Fruit fly (Drosophila melanogaster) whole organism, pupa: Measurements from ENCODE around the gene CG42638.
"Not testable (repeated sequence)": the region's sequence is repeated elsewhere in the genome, so short reads cannot be mapped to it uniquely, and the experiment has no call there.

Experiments used
- CG10348 ChIP-seq: fragments of 200-800 bp; sonication (Bioruptor generic); IDR thresholded peaks from 2 replicates; pipeline ENCODE4 v1.3.6; 2022; ENCODE audit warnings: missing biosample characterization, missing genetic modification characterization
- CG12605 ChIP-seq: fragments of 200-800 bp; sonication (Bioruptor generic); IDR thresholded peaks from 2 replicates; pipeline ENCODE4 v1.3.6; 2022; ENCODE audit warnings: missing biosample characterization, missing genetic modification characterization
- CG13204 ChIP-seq: fragments of 200-800 bp; sonication (Bioruptor generic); optimal IDR thresholded peaks from 2 replicates; lab custom pipeline; 2018; ENCODE audit warnings: missing biosample characterization, mild to moderate bottlenecking, missing genetic modification characterization, moderate library complexity
- CG14655 ChIP-seq: fragments of 200-800 bp; sonication (Bioruptor generic); optimal IDR thresholded peaks from 3 replicates; lab custom pipeline; 2017; ENCODE audit warnings: mild to moderate bottlenecking, missing biosample characterization, missing genetic modification reagents, missing genetic modification characterization
- CG15710 ChIP-seq: fragments of 200-800 bp; sonication (Bioruptor generic); optimal IDR thresholded peaks from 2 replicates; lab custom pipeline; 2018; ENCODE audit warnings: missing biosample characterization, mild to moderate bottlenecking, missing genetic modification characterization, moderate library complexity
- CG17806 ChIP-seq: fragments of 200-800 bp; sonication (Bioruptor generic); optimal IDR thresholded peaks from 2 replicates; lab custom pipeline; 2018; ENCODE audit warnings: missing biosample characterization, mild to moderate bottlenecking, missing genetic modification characterization, moderate library complexity
- CG32121 ChIP-seq: fragments of 200-800 bp; sonication (Bioruptor generic); IDR thresholded peaks from 2 replicates; pipeline ENCODE4 v1.3.6; 2022; ENCODE audit warnings: missing biosample characterization, missing genetic modification characterization
- CG34367 ChIP-seq: fragments of 200-800 bp; sonication (Bioruptor generic); optimal IDR thresholded peaks from 2 replicates; lab custom pipeline; 2018; ENCODE audit warnings: missing biosample characterization, mild to moderate bottlenecking, missing genetic modification characterization
- CG4496 ChIP-seq: fragments of 200-800 bp; sonication (Bioruptor generic); IDR thresholded peaks from 3 replicates; pipeline ENCODE4 v1.3.6; 2022; ENCODE audit warnings: missing biosample characterization, missing genetic modification characterization
- CG8159 ChIP-seq: fragments of 200-800 bp; sonication (Bioruptor generic); optimal IDR thresholded peaks from 3 replicates; lab custom pipeline; 2018; ENCODE audit warnings: missing biosample characterization, mild to moderate bottlenecking, missing genetic modification characterization, moderate library complexity
- CG8301 ChIP-seq: fragments of 200-800 bp; sonication (Bioruptor generic); optimal IDR thresholded peaks from 2 replicates; lab custom pipeline; 2018; ENCODE audit warnings: missing biosample characterization, mild to moderate bottlenecking, missing genetic modification characterization
- CG9948 ChIP-seq: fragments of 200-800 bp; sonication (Bioruptor generic); optimal IDR thresholded peaks from 2 replicates; lab custom pipeline; 2018; ENCODE audit warnings: missing biosample characterization, mild to moderate bottlenecking, missing genetic modification characterization, moderate library complexity
- D1 ChIP-seq: fragments of 200-800 bp; sonication (Bioruptor generic); optimal IDR thresholded peaks from 2 replicates; lab custom pipeline; 2018; ENCODE audit warnings: missing biosample characterization, mild to moderate bottlenecking, missing genetic modification characterization, moderate library complexity
- EcR ChIP-seq: fragments of 200-800 bp; sonication (Bioruptor generic); optimal IDR thresholded peaks from 3 replicates; lab custom pipeline; 2019; ENCODE audit warnings: missing biosample characterization, missing genetic modification characterization, mild to moderate bottlenecking, moderate library complexity, missing genetic modification reagents
- Ets98B ChIP-seq: fragments of 200-800 bp; sonication (Bioruptor generic); IDR thresholded peaks from 2 replicates; pipeline ENCODE4 v1.3.6; 2022; ENCODE audit warnings: missing biosample characterization, missing genetic modification characterization
- Pif1A ChIP-seq: fragments of 200-800 bp; sonication (Bioruptor generic); optimal IDR thresholded peaks from 3 replicates; lab custom pipeline; 2016; ENCODE audit warnings: missing biosample characterization, missing genetic modification characterization
- Pif1B ChIP-seq: fragments of 200-800 bp; sonication (Bioruptor generic); optimal IDR thresholded peaks from 3 replicates; lab custom pipeline; 2016; ENCODE audit warnings: missing biosample characterization, missing genetic modification characterization
- Snoo ChIP-seq: fragments of 200-800 bp; sonication (Bioruptor generic); optimal IDR thresholded peaks from 3 replicates; lab custom pipeline; 2017; ENCODE audit warnings: missing biosample characterization, mild to moderate bottlenecking, missing genetic modification characterization, inconsistent platforms
- fd96Ca ChIP-seq: fragments of 200-800 bp; sonication (Bioruptor generic); IDR thresholded peaks from 3 replicates; pipeline ENCODE4 v1.3.6; 2022; ENCODE audit warnings: missing biosample characterization, missing genetic modification characterization
- gl ChIP-seq: fragments of 200-800 bp; sonication (Bioruptor generic); optimal IDR thresholded peaks from 2 replicates; lab custom pipeline; 2018; ENCODE audit warnings: missing biosample characterization, mild to moderate bottlenecking, missing genetic modification characterization
- rn ChIP-seq: fragments of 200-800 bp; sonication (Bioruptor generic); IDR thresholded peaks from 2 replicates; pipeline ENCODE4 v1.3.6; 2022; ENCODE audit warnings: missing biosample characterization, missing genetic modification characterization

CG42638 gene

DNA sequence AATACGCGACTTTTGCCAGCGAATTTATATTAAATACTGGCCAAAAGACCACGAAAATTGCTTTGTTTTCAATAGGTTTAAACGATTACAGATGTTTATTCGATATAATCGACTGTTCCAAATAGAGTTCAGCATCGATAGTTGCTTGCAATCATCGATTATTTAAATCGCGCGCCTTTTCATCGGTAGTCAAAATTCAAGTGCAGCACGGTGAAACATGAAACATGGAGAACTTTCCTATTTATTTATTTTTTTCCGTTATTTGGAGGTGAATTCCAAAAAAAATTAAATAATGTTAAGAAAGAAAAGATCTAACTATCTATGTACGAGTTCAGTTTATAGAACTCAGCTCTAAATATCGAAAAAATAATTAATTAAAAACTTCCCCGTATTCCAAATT lies at the start of gene CG42638:
CG42638 (minus strand) TSS at position 101 of the 400 bp plus-strand sequence.
- TF ChIP-seq Ets98B (GFP tag; lab: Robert Waterston, UW); CG4496 (GFP tag; lab: Robert Waterston, UW); gl (tag; lab: Kevin White, UChicago): not testable (repeated sequence)
- TF ChIP-seq, all 21 proteins: peak for 0; not testable (repeated sequence) for 21

DNA sequence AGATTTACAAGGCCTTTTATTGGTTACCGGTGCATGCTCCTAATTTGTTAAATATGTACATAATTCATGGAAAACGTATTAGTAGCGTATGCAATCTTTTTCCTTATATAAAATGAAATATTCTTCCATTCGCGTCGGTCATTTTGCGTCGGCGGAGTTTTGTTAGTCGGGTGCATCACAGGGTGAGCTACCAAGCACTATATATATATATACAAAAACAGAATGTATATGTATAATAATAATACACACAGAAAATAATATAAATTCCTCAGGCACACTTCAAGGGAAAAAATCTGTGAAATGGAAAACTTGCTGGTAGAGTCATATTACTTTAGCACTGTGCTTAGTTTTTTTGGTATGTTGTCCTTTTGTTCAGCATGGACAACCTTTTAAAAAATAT lies 49.4 kb upstream of the CG42638 start, which contains the start of gene Ir76a:
Ir76a (plus strand) TSS at position 301 of the 400 bp plus-strand sequence.
- TF ChIP-seq rn: no peak
- TF ChIP-seq Pif1B (GFP tag; lab: Kevin White, UChicago): no peak
- TF ChIP-seq CG34367 (tag; lab: Kevin White, UChicago): no peak
- no peak for TF ChIP-seq CG8159 (tag; lab: Kevin White, UChicago)
- no peak for TF ChIP-seq CG9948 (tag; lab: Kevin White, UChicago)
- no peak for TF ChIP-seq D1
- no peak for TF ChIP-seq CG15710 (tag; lab: Kevin White, UChicago)
- no peak for TF ChIP-seq Ets98B (GFP tag; lab: Robert Waterston, UW)
- no peak for TF ChIP-seq CG17806 (tag; lab: Kevin White, UChicago)
- no peak for TF ChIP-seq CG14655 (GFP tag; lab: Kevin White, UChicago)
- no peak for TF ChIP-seq Pif1A (GFP tag; lab: Kevin White, UChicago)
- TF ChIP-seq CG32121: no peak
- no peak for TF ChIP-seq gl (tag; lab: Kevin White, UChicago)
- no peak for TF ChIP-seq EcR (GFP tag; lab: Kevin White, UChicago)
- no peak for TF ChIP-seq CG8301 (tag; lab: Kevin White, UChicago)
- TF ChIP-seq, all 21 proteins: peak for 0

DNA sequence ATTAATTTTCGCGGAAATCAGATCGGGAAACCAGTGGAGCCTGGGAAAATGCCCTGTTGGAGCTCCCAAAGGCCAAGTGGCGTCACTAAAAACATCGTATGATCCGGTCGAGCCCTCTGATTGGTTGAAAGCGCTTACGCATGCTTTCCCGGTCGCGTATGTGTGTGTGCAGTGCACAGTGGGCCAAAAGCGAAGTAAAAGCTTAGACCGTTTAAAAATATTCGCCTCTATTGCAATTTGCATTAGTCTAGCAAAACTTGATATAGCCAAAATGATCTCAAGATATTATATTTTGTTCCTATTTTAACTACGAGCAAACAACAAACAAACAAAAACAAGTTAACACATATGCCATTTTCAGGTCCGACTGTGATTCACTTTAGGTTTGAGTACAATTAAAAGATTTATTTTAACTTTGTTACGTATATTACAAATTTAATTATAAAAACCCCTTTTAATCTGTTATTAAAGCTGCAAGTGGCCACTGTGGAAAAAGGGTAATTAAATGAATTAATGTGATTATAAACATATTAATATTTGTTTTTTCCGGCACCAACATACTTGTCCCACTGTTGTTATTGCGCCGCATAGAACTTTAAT lies 44.8 kb upstream of the CG42638 start:
- TF ChIP-seq fd96Ca (peak; percentile 82), Ets98B (GFP tag; lab: Robert Waterston, UW) (peak; percentile 78), Snoo (tag; lab: Kevin White, UChicago) (peak; percentile 86), CG4496 (GFP tag; lab: Robert Waterston, UW) (peak; percentile 84), D1 (peak; percentile 84), CG32121 (peak; percentile 80), CG8301 (tag; lab: Kevin White, UChicago) (peak; percentile 89), CG17806 (tag; lab: Kevin White, UChicago) (peak; percentile 82), CG14655 (GFP tag; lab: Kevin White, UChicago) (no peak), CG15710 (tag; lab: Kevin White, UChicago) (peak; percentile 85), gl (tag; lab: Kevin White, UChicago) (peak; percentile 50), CG13204 (GFP tag; lab: Kevin White, UChicago) (no peak), CG10348 (peak; percentile 48; the same call in 1 of the 2 replicates), rn (peak; percentile 10; the same call in 1 of the 2 replicates), Pif1A (GFP tag; lab: Kevin White, UChicago) (peak; percentile 98), CG12605 (peak; percentile 43; the same call in 1 of the 2 replicates), CG34367 (tag; lab: Kevin White, UChicago) (peak; percentile 75), EcR (GFP tag; lab: Kevin White, UChicago) (no peak), Pif1B (GFP tag; lab: Kevin White, UChicago) (peak; percentile 97), CG8159 (tag; lab: Kevin White, UChicago) (peak; percentile 90), CG9948 (tag; lab: Kevin White, UChicago) (peak; percentile 85)

DNA sequence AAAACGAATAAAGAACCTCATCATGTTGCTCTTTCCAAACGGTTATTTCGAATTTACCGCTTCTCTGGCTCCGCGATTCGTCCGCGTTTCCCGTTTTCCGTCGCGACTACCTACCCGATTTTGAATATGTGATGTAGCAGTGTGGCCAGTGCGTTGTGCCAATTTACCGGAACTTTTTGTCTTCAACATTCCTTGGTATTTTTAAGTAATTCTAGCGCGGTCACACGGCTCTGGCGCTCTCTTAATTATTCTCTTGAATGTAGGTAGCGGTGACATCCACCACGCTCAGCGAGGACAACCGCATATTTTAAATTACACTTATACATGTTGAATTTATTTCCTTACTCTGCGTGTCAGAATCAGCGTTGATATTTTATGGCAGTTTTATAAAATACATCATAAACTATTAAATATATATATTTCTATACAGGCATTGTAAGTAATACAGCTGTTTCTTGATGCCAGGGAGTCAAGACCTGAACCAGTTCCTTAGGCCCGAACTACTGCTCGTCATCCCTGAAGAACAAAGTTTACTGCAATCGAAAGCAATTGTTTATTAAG lies 44.0 kb upstream of the CG42638 start, which contains the start of the genes CG42637, Gyc76C and SREBP:
CG42637 (minus strand) TSS at position 132 of the 561 bp plus-strand sequence.
Gyc76C (minus strand) TSS at position 132 of the 561 bp plus-strand sequence.
SREBP (plus strand) TSS at position 498 of the 561 bp plus-strand sequence.
- TF ChIP-seq rn: no peak
- no peak for TF ChIP-seq CG9948 (tag; lab: Kevin White, UChicago)
- TF ChIP-seq CG10348: no peak
- no peak for TF ChIP-seq CG14655 (GFP tag; lab: Kevin White, UChicago)
- TF ChIP-seq CG32121: no peak
- TF ChIP-seq, all 21 proteins: peak for 0

DNA sequence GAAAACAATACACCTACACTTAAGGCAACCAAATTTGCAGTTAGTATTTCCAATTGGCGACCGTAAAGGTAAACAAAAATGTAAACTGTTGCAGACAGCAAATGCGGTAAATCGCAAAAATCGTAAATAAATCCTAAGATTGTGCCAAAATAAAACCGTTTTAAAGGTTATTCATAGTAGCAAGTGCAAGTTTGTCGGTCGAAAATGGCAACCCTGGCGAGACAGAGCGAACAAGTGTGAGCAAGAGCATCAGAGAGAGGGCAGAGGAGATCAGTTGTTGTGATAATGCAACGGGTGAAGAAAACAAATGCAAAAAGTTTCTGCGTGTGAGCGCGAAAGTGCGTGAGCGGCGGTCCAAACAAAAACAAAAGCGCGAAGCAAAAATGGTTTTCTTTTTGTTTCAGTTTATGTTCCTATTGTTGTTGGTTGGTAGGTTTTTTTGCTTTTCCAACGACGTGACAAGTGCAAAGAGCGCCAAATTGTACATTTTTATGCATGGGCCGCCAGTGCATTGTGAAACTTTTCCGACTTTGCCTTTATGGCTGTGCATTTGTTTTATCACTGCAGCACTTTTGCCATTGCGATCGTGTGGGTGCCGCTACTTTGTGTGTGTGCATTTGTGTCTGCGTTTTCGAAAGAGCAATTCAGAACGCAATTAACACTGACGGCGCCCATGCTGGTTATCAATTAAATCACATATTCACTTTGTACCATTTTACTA lies 43.3 kb upstream of the CG42638 start:
- TF ChIP-seq fd96Ca (peak; percentile 81), Snoo (tag; lab: Kevin White, UChicago) (no peak), CG10348 (no peak), Pif1B (GFP tag; lab: Kevin White, UChicago) (no peak), CG8159 (tag; lab: Kevin White, UChicago) (peak; percentile 35), Ets98B (GFP tag; lab: Robert Waterston, UW) (peak; percentile 74), D1 (no peak), CG14655 (GFP tag; lab: Kevin White, UChicago) (peak; percentile 71), gl (tag; lab: Kevin White, UChicago) (peak; percentile 64), CG17806 (tag; lab: Kevin White, UChicago) (no peak), CG32121 (peak; percentile 41; the same call in 1 of the 2 replicates), CG4496 (GFP tag; lab: Robert Waterston, UW) (peak; percentile 78), CG13204 (GFP tag; lab: Kevin White, UChicago) (peak; percentile 82), CG9948 (tag; lab: Kevin White, UChicago) (no peak), CG34367 (tag; lab: Kevin White, UChicago) (no peak), Pif1A (GFP tag; lab: Kevin White, UChicago) (no peak), EcR (GFP tag; lab: Kevin White, UChicago) (no peak), CG15710 (tag; lab: Kevin White, UChicago) (peak; percentile 27), CG12605 (peak; percentile 85), rn (peak; percentile 52; the same call in 1 of the 2 replicates), CG8301 (tag; lab: Kevin White, UChicago) (peak; percentile 58)
